Fruit fly (Drosophila melanogaster) whole organism, embryonic: ENCODE data around the gene vers.

Experiments used
- Asciz ChIP-seq: fragments of 200-800 bp; sonication (Bioruptor generic); optimal IDR thresholded peaks from 2 replicates; lab custom pipeline; 2017; ENCODE audit warnings: missing biosample characterization, mild to moderate bottlenecking, missing genetic modification characterization, missing genetic modification reagents
- Bgb ChIP-seq: fragments of 200-800 bp; sonication (Bioruptor generic); IDR thresholded peaks from 2 replicates; pipeline ENCODE4 v1.3.6; 2022; ENCODE audit warnings: missing biosample characterization, missing genetic modification characterization; ENCODE audit not compliant: partially characterized antibody
- CG10543 ChIP-seq: fragments of 200-800 bp; sonication (Bioruptor generic); optimal IDR thresholded peaks from 3 replicates; lab custom pipeline; 2017; ENCODE audit warnings: missing biosample characterization, mild to moderate bottlenecking, missing genetic modification characterization, moderate library complexity
- CG12071 ChIP-seq: fragments of 200-800 bp; sonication (Bioruptor generic); optimal IDR thresholded peaks from 3 replicates; lab custom pipeline; 2018; ENCODE audit warnings: missing biosample characterization, mild to moderate bottlenecking, missing genetic modification characterization
- CG12659 ChIP-seq: fragments of 200-800 bp; sonication (Bioruptor generic); optimal IDR thresholded peaks from 3 replicates; lab custom pipeline; 2017; ENCODE audit warnings: mild to moderate bottlenecking, missing biosample characterization, missing genetic modification reagents, missing genetic modification characterization
- CG12942 ChIP-seq: fragments of 200-800 bp; sonication (Bioruptor generic); optimal IDR thresholded peaks from 3 replicates; lab custom pipeline; 2016; ENCODE audit warnings: missing biosample characterization, missing genetic modification characterization
- CG13775 ChIP-seq: fragments of 200-800 bp; sonication (Bioruptor generic); optimal IDR thresholded peaks from 3 replicates; lab custom pipeline; 2017; ENCODE audit warnings: missing biosample characterization, mild to moderate bottlenecking, missing genetic modification characterization
- CG14965 ChIP-seq: fragments of 200-800 bp; sonication (Bioruptor generic); optimal IDR thresholded peaks from 2 replicates; lab custom pipeline; 2016; ENCODE audit warnings: missing biosample characterization, missing genetic modification characterization, borderline replicate concordance
- CG15514 ChIP-seq: fragments of 200-800 bp; sonication (Bioruptor generic); optimal IDR thresholded peaks from 3 replicates; lab custom pipeline; 2017; ENCODE audit warnings: missing biosample characterization, missing genetic modification characterization, mild to moderate bottlenecking, moderate library complexity, missing genetic modification reagents
- CG1603 ChIP-seq: fragments of 200-800 bp; sonication (Bioruptor generic); optimal IDR thresholded peaks from 2 replicates; lab custom pipeline; 2019; ENCODE audit warnings: missing biosample characterization, mild to moderate bottlenecking, missing genetic modification characterization, moderate library complexity
- CG17829 ChIP-seq: fragments of 200-800 bp; optimal IDR thresholded peaks from 2 replicates; lab custom pipeline; 2019; ENCODE audit warnings: missing biosample characterization, mild to moderate bottlenecking, missing genetic modification characterization, moderate library complexity
- CG2116 ChIP-seq: fragments of 200-800 bp; sonication (Bioruptor generic); optimal IDR thresholded peaks from 3 replicates; lab custom pipeline; 2018; ENCODE audit warnings: missing biosample characterization, mild to moderate bottlenecking, missing genetic modification characterization
- CG2129 ChIP-seq: fragments of 200-800 bp; sonication (Bioruptor generic); IDR thresholded peaks from 2 replicates; pipeline ENCODE4 v1.3.6; 2022; ENCODE audit warnings: missing biosample characterization, missing genetic modification characterization; ENCODE audit not compliant: partially characterized antibody
- CG2202 ChIP-seq: fragments of 200-800 bp; sonication (Bioruptor generic); optimal IDR thresholded peaks from 2 replicates; lab custom pipeline; 2018; ENCODE audit warnings: missing biosample characterization, mild to moderate bottlenecking, missing genetic modification characterization
- CG2875 ChIP-seq: fragments of 200-800 bp; sonication (Bioruptor generic); optimal IDR thresholded peaks from 2 replicates; lab custom pipeline; 2017; ENCODE audit warnings: missing biosample characterization, mild to moderate bottlenecking, missing genetic modification characterization, missing genetic modification reagents
- CG4404 ChIP-seq: fragments of 200-800 bp; sonication (Bioruptor generic); IDR thresholded peaks from 2 replicates; pipeline ENCODE4 v1.3.6; 2022; ENCODE audit warnings: missing biosample characterization, missing genetic modification characterization
- CG4854 ChIP-seq: fragments of 200-800 bp; sonication (Bioruptor generic); optimal IDR thresholded peaks from 2 replicates; lab custom pipeline; 2016; ENCODE audit warnings: missing biosample characterization, missing genetic modification characterization, inconsistent platforms
- CG5180 ChIP-seq: fragments of 200-800 bp; sonication (Bioruptor generic); optimal IDR thresholded peaks from 3 replicates; lab custom pipeline; 2017; ENCODE audit warnings: missing biosample characterization, missing genetic modification characterization, mild to moderate bottlenecking, moderate library complexity, missing genetic modification reagents
- CG7963 ChIP-seq: fragments of 200-800 bp; sonication (Bioruptor generic); IDR thresholded peaks from 3 replicates; pipeline ENCODE4 v1.3.6; 2022; ENCODE audit warnings: missing biosample characterization, missing genetic modification characterization; ENCODE audit not compliant: partially characterized antibody
- CG7987 ChIP-seq: fragments of 200-800 bp; sonication (Bioruptor generic); optimal IDR thresholded peaks from 2 replicates; lab custom pipeline; 2018; ENCODE audit warnings: missing biosample characterization, mild to moderate bottlenecking, missing genetic modification characterization, moderate library complexity
- CG8359 ChIP-seq: fragments of 200-800 bp; sonication (Bioruptor generic); optimal IDR thresholded peaks from 2 replicates; lab custom pipeline; 2017; ENCODE audit warnings: missing biosample characterization, mild to moderate bottlenecking, missing genetic modification characterization, borderline replicate concordance
- CG8478 ChIP-seq: fragments of >200 bp; optimal IDR thresholded peaks from 2 replicates; lab custom pipeline; 2018
- Deaf1 ChIP-seq: fragments of 200-800 bp; optimal IDR thresholded peaks from 3 replicates; lab custom pipeline; 2019; ENCODE audit warnings: missing biosample characterization, mild to moderate bottlenecking, missing genetic modification characterization, moderate library complexity
- Dref ChIP-seq: fragments of 200-800 bp; sonication (Bioruptor generic); IDR thresholded peaks from 2 replicates; pipeline ENCODE4 v1.3.6; 2022; ENCODE audit warnings: missing biosample characterization, missing genetic modification characterization
- Drgx ChIP-seq: fragments of 200-800 bp; sonication (Bioruptor generic); IDR thresholded peaks from 2 replicates; pipeline ENCODE4 v1.3.6; 2022; ENCODE audit warnings: missing biosample characterization, missing genetic modification characterization
- Lim3 ChIP-seq: fragments of 200-800 bp; sonication (Bioruptor generic); IDR thresholded peaks from 2 replicates; pipeline ENCODE4 v1.3.6; 2022; ENCODE audit warnings: missing biosample characterization, missing genetic modification characterization
- MBD-R2 ChIP-seq: fragments of 200-800 bp; sonication (Bioruptor generic); IDR thresholded peaks from 2 replicates; pipeline ENCODE4 v1.3.6; 2022; ENCODE audit warnings: missing biosample characterization, missing genetic modification characterization
- Med ChIP-seq: fragments of 200-800 bp; sonication (Bioruptor generic); peaks from one replicate; lab custom pipeline; 2016; ENCODE audit warnings: missing biosample characterization, missing genetic modification characterization, mild to moderate bottlenecking, inconsistent platforms, moderate library complexity
- Mrtf ChIP-seq: fragments of 200-800 bp; sonication (Bioruptor generic); IDR thresholded peaks from 3 replicates; pipeline ENCODE4 v1.3.6; 2022; ENCODE audit warnings: missing biosample characterization, missing genetic modification characterization
- Opbp ChIP-seq: fragments of 200-800 bp; sonication (Bioruptor generic); IDR thresholded peaks from 3 replicates; pipeline ENCODE4 v1.3.6; 2022; ENCODE audit warnings: missing biosample characterization, missing genetic modification characterization; ENCODE audit not compliant: partially characterized antibody
- YL-1 ChIP-seq: fragments of 200-800 bp; sonication (Bioruptor generic); optimal IDR thresholded peaks from 3 replicates; lab custom pipeline; 2017; ENCODE audit warnings: missing biosample characterization, mild to moderate bottlenecking, missing genetic modification characterization
- ac ChIP-seq: fragments of 200-800 bp; sonication (Bioruptor generic); optimal IDR thresholded peaks from 3 replicates; lab custom pipeline; 2017; ENCODE audit warnings: missing biosample characterization, mild to moderate bottlenecking, missing genetic modification characterization
- bbx ChIP-seq: fragments of 200-800 bp; sonication (Bioruptor generic); IDR thresholded peaks from 2 replicates; pipeline ENCODE4 v1.3.6; 2022; ENCODE audit warnings: missing biosample characterization, missing genetic modification characterization; ENCODE audit not compliant: partially characterized antibody
- br ChIP-seq: fragments of >200 bp; optimal IDR thresholded peaks from 2 replicates; lab custom pipeline; 2017
- chinmo ChIP-seq: fragments of 200-800 bp; sonication (Bioruptor generic); IDR thresholded peaks from 4 replicates; pipeline ENCODE4 v1.3.6; 2022; ENCODE audit warnings: missing biosample characterization, missing genetic modification characterization; ENCODE audit not compliant: partially characterized antibody
- da ChIP-seq: fragments of 200-800 bp; sonication (Bioruptor generic); optimal IDR thresholded peaks from 2 replicates; lab custom pipeline; 2016; ENCODE audit warnings: missing biosample characterization, missing genetic modification characterization
- dan ChIP-seq: fragments of 200-800 bp; sonication (Bioruptor generic); IDR thresholded peaks from 2 replicates; pipeline ENCODE4 v1.3.6; 2022; ENCODE audit warnings: missing biosample characterization, missing genetic modification characterization
- dpn ChIP-seq, 2 experiments: fragments of 200-800 bp; sonication (Bioruptor generic); optimal IDR thresholded peaks; 3 replicates each; lab custom pipeline; 2016; ENCODE audit warnings: missing biosample characterization in 2 of 2, missing genetic modification characterization in 2 of 2
- gsb-n ChIP-seq: fragments of 200-800 bp; sonication (Bioruptor generic); optimal IDR thresholded peaks from 3 replicates; lab custom pipeline; 2018; ENCODE audit warnings: missing biosample characterization, mild to moderate bottlenecking, missing genetic modification characterization
- hbn ChIP-seq: fragments of 200-800 bp; sonication (Bioruptor generic); IDR thresholded peaks from 2 replicates; pipeline ENCODE4 v1.3.6; 2022; ENCODE audit warnings: missing biosample characterization, missing genetic modification characterization; ENCODE audit not compliant: partially characterized antibody
- inv ChIP-seq: fragments of 200-800 bp; sonication (Bioruptor generic); IDR thresholded peaks from 2 replicates; pipeline ENCODE4 v1.3.6; 2022; ENCODE audit warnings: missing biosample characterization, missing genetic modification characterization; ENCODE audit not compliant: partially characterized antibody
- jing ChIP-seq: fragments of 200-800 bp; sonication (Bioruptor generic); optimal IDR thresholded peaks from 2 replicates; lab custom pipeline; 2018; ENCODE audit warnings: missing biosample characterization, mild to moderate bottlenecking, missing genetic modification characterization
- knrl ChIP-seq: fragments of 200-800 bp; sonication (Bioruptor generic); IDR thresholded peaks from 3 replicates; pipeline ENCODE4 v1.3.6; 2022; ENCODE audit warnings: missing biosample characterization, missing genetic modification characterization; ENCODE audit not compliant: partially characterized antibody
- maf-S ChIP-seq: fragments of 200-800 bp; sonication (Bioruptor generic); optimal IDR thresholded peaks from 2 replicates; lab custom pipeline; 2016; ENCODE audit warnings: missing biosample characterization, missing genetic modification characterization
- sob ChIP-seq: fragments of 200-800 bp; sonication (Bioruptor generic); IDR thresholded peaks from 2 replicates; pipeline ENCODE4 v1.3.6; 2022; ENCODE audit warnings: missing biosample characterization, missing genetic modification characterization
- stwl ChIP-seq: fragments of 200-800 bp; sonication (Bioruptor generic); optimal IDR thresholded peaks from 3 replicates; lab custom pipeline; 2018; ENCODE audit warnings: missing biosample characterization, mild to moderate bottlenecking, missing genetic modification characterization, moderate library complexity
- trem ChIP-seq: fragments of 200-800 bp; optimal IDR thresholded peaks from 3 replicates; lab custom pipeline; 2019; ENCODE audit warnings: missing biosample characterization, mild to moderate bottlenecking, missing genetic modification characterization, moderate library complexity
- vnd ChIP-seq: fragments of 200-800 bp; sonication (Bioruptor generic); IDR thresholded peaks from 3 replicates; pipeline ENCODE4 v1.3.6; 2022; ENCODE audit warnings: missing biosample characterization, missing genetic modification characterization; ENCODE audit not compliant: partially characterized antibody
- yki ChIP-seq: fragments of >200 bp; optimal IDR thresholded peaks from 3 replicates; lab custom pipeline; 2018

The vers gene

DNA sequence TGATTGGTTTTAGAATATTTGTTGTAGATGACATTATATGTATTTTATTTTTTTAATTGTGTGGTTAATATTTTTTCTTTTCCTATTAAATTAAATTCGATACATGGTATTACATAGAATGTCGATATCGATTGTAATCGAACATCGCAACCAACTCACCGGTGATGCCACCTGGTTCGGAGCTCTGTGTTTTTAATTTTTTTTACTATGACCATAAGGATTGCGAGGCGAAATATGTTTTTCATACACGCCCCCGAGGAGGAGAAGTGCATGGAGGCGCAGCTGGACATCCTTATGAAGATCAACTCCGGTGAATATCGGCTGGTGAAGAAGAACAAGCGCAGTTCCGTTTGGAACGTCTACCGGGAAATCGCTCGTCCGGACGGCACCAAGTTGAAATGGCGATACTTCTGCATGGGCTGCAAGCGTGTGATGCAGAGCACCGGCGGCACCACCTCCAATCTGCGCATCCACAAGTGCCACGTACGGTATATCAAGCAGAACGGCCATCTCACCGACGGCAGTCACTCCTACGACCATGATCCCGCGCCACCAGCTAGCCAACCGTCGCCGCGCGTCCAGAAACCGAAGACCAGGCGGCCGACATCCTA is 4.1 kb downstream of the vers start, which contains the start of gene CG11560 (continued):
- TF ChIP-seq ac (GFP tag; lab: Kevin White, UChicago) (no peak), CG7963 (peak; percentile 53; the same call in 1 of the 3 replicates), CG2202 (tag; lab: Kevin White, UChicago) (no peak), CG2129 (GFP tag; lab: Robert Waterston, UW) (peak; percentile 42), CG13775 (no peak), CG12659 (peak; percentile 42), Dref (GFP tag; lab: Robert Waterston, UW) (peak; percentile 85), Asciz (GFP tag; lab: Kevin White, UChicago) (no peak), yki (lab: Kevin White, UChicago) (no peak), CG7987 (no peak), vnd (GFP tag; lab: Robert Waterston, UW) (peak; percentile 69), br (lab: Kevin White, UChicago) (no peak), CG8478 (lab: Kevin White, UChicago) (no peak), Mrtf (GFP tag; lab: Robert Waterston, UW) (no peak), CG10543 (GFP tag; lab: Kevin White, UChicago) (no peak), CG12071 (GFP tag; lab: Kevin White, UChicago) (no peak), CG5180 (GFP tag; lab: Kevin White, UChicago) (no peak), CG2116 (GFP tag; lab: Kevin White, UChicago) (peak; percentile 61), dpn (GFP tag; optimal IDR thresholded peaks at IDR 0.05; lab: Kevin White, UChicago) (no peak), CG1603 (tag; lab: Kevin White, UChicago) (peak; percentile 37), CG4854 (GFP tag; lab: Kevin White, UChicago) (no peak), jing (no peak), YL-1 (GFP tag; lab: Kevin White, UChicago) (peak; percentile 48), maf-S (GFP tag; lab: Kevin White, UChicago) (no peak), Med (peak; percentile 76), hbn (peak; percentile 71), Opbp (GFP tag; lab: Robert Waterston, UW) (peak; percentile 40; the same call in 2 of the 3 replicates), Bgb (GFP tag; lab: Robert Waterston, UW) (peak; percentile 67), CG15514 (GFP tag; lab: Kevin White, UChicago) (peak; percentile 44), CG14965 (GFP tag; lab: Kevin White, UChicago) (no peak), Drgx (GFP tag; lab: Robert Waterston, UW) (no peak), knrl (peak; percentile 42; the same call in 2 of the 3 replicates), CG17829 (tag; lab: Kevin White, UChicago) (peak; percentile 2), trem (tag; lab: Kevin White, UChicago) (peak; percentile 31), chinmo (GFP tag; lab: Robert Waterston, UW) (0 out of 4 replicates have a peak, but pooled peaks have one; percentile 29), MBD-R2 (GFP tag; lab: Robert Waterston, UW) (peak; percentile 79), stwl (peak; percentile 82), bbx (GFP tag; lab: Robert Waterston, UW) (peak; percentile 66), Lim3 (GFP tag; lab: Robert Waterston, UW) (no peak), sob (GFP tag; lab: Robert Waterston, UW) (no peak), CG8359 (no peak), da (GFP tag; lab: Kevin White, UChicago) (no peak), Deaf1 (tag; lab: Kevin White, UChicago) (no peak), CG2875 (no peak), inv (GFP tag; lab: Robert Waterston, UW) (peak; percentile 50; the same call in 1 of the 2 replicates), CG12942 (no peak), CG4404 (GFP tag; lab: Robert Waterston, UW) (no peak), dan (no peak), gsb-n (tag; lab: Kevin White, UChicago) (no peak)
